Worm (Caenorhabditis elegans): Measurements from ENCODE around the gene nhr-189.
A peak's percentile ranks its signal among the peaks of the same experiment; 100 is the strongest.

The nhr-189 gene

DNA sequence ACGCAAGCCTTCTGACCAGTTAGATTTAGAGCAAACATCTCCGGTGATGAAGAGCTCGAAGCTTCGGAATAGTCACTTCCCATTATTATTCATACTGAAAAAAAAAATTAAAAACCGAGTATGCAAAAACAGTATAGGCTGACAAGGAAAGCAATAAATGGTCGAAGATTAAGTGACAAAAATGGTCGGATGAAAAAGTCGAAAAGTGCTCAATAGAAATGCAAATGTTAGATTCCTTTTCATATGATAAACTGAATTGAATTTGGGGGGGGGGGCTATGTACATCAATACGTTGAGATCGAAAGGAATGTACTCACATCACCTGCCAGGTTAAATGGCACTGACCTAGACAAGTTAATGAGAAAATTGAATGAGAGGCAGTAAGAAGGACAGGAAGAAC is 2.8 kb upstream of the nhr-189 start, which contains the start of gene nhr-187:
Gene nhr-187 (minus strand): TSS at position 101 of the 400 bp plus-strand sequence.
- TF ChIP-seq unc-98 (GFP tag; IDR thresholded peaks at IDR 0.05) = no peak
- TF ChIP-seq fkh-8 (tag; optimal IDR thresholded peaks at IDR 0.05) = no peak
- TF ChIP-seq nhr-19 (GFP tag; conservative IDR thresholded peaks at IDR 0.05) = no peak
- no peak for TF ChIP-seq snu-23 (GFP tag; optimal IDR thresholded peaks at IDR 0.05)
- no peak for TF ChIP-seq unc-62 (GFP tag; optimal IDR thresholded peaks at IDR 0.05)
- no peak for TF ChIP-seq egl-13 (tag; optimal IDR thresholded peaks at IDR 0.05)
- TF ChIP-seq lin-14 (GFP tag; optimal IDR thresholded peaks at IDR 0.05) = no peak
- no peak for TF ChIP-seq unc-130 (tag; optimal IDR thresholded peaks at IDR 0.05)
- TF ChIP-seq nhr-85 (tag) = no peak
- no peak for TF ChIP-seq nhr-90 (tag; optimal IDR thresholded peaks at IDR 0.05; ENCODE audit: poor library complexity)
- no peak for TF ChIP-seq hpl-2 (GFP tag; optimal IDR thresholded peaks at IDR 0.05)
- TF ChIP-seq nhr-47 (tag; optimal IDR thresholded peaks at IDR 0.05) = no peak
- TF ChIP-seq ztf-11 (tag; optimal IDR thresholded peaks at IDR 0.05) = no peak
- no peak for TF ChIP-seq lin-39 (tag; optimal IDR thresholded peaks at IDR 0.05)

DNA sequence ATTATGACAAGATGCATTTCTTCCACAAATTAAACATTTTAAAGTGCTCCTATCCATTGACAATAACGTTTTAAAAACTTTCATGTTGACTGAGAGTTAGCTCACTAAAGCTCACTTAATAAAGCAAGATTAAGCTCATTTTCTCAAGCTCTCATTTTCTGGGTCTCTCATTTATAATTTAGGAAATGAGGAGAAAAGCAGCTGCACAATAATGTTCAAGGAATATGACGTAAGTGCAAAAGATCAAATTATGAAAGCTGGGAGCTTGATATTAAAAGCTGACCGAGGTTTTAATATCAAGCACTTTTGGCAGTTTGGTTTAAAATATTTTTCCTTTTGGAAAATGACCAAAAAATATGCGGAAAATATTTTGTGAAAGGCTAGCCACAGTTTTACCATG is 2.3 kb downstream of the nhr-189 start, which contains the start of gene nhr-188:
Gene nhr-188 (minus strand): TSS at position 84 of the 400 bp plus-strand sequence.
- TF ChIP-seq unc-86 (tag; optimal IDR thresholded peaks at IDR 0.05) = no peak
- TF ChIP-seq skn-1 (tag; optimal IDR thresholded peaks at IDR 0.05) = no peak
- no peak for TF ChIP-seq pqm-1 (tag; optimal IDR thresholded peaks at IDR 0.05)
- no peak for TF ChIP-seq lsy-2 (tag; optimal IDR thresholded peaks at IDR 0.05)
- TF ChIP-seq mab-9 (GFP tag; IDR thresholded peaks at IDR 0.05) = no peak
- no peak for TF ChIP-seq egl-27 (tag; optimal IDR thresholded peaks at IDR 0.05)
- TF ChIP-seq nhr-47 (tag; optimal IDR thresholded peaks at IDR 0.05) = peak; percentile 43
- TF ChIP-seq irx-1 (tag; optimal IDR thresholded peaks at IDR 0.05) = no peak
- TF ChIP-seq nhr-85 (tag) = no peak
- TF ChIP-seq hlh-4 (tag; optimal IDR thresholded peaks at IDR 0.05) = no peak
- no peak for TF ChIP-seq C04F5.9 (tag; optimal IDR thresholded peaks at IDR 0.05)
- no peak for TF ChIP-seq lin-35 (GFP tag; optimal IDR thresholded peaks at IDR 0.05)
- TF ChIP-seq nhr-77 (tag; optimal IDR thresholded peaks at IDR 0.05) = no peak
- peak; percentile 72 for TF ChIP-seq fkh-8 (tag; optimal IDR thresholded peaks at IDR 0.05)
- TF ChIP-seq nhr-90 (tag; optimal IDR thresholded peaks at IDR 0.05; ENCODE audit: poor library complexity) = no peak
- TF ChIP-seq alr-1 (tag; optimal IDR thresholded peaks at IDR 0.05; ENCODE audit: borderline replicate concordance) = no peak
- TF ChIP-seq ceh-63 (GFP tag; optimal IDR thresholded peaks at IDR 0.05) = no peak
- no peak for TF ChIP-seq ama-1 (optimal IDR thresholded peaks at IDR 0.05)
- TF ChIP-seq nhr-237 (tag; optimal IDR thresholded peaks at IDR 0.05) = no peak
- peak; percentile 45 for TF ChIP-seq nhr-71 (tag; optimal IDR thresholded peaks at IDR 0.05)
- TF ChIP-seq nhr-76 (tag; optimal IDR thresholded peaks at IDR 0.05) = no peak
- no peak for TF ChIP-seq mdl-1 (tag; optimal IDR thresholded peaks at IDR 0.05)
- no peak for TF ChIP-seq lin-39 (tag; optimal IDR thresholded peaks at IDR 0.05)
- TF ChIP-seq lin-14 (GFP tag; optimal IDR thresholded peaks at IDR 0.05) = no peak
- TF ChIP-seq fos-1 (tag; optimal IDR thresholded peaks at IDR 0.05) = no peak
- TF ChIP-seq ceh-8 (GFP tag; optimal IDR thresholded peaks at IDR 0.05) = no peak
- TF ChIP-seq zag-1 (tag; optimal IDR thresholded peaks at IDR 0.05) = no peak
- TF ChIP-seq pag-3 (tag; optimal IDR thresholded peaks at IDR 0.05; ENCODE audit: borderline replicate concordance, insufficient read depth) = no peak
- TF ChIP-seq nhr-19 (GFP tag; conservative IDR thresholded peaks at IDR 0.05) = no peak
- peak; percentile 86 for TF ChIP-seq dsc-1 (tag; optimal IDR thresholded peaks at IDR 0.05)
- TF ChIP-seq aly-2 (tag; optimal IDR thresholded peaks at IDR 0.05) = no peak

- TF ChIP-seq nhr-12 (tag; optimal IDR thresholded peaks at IDR 0.05) = no peak
- TF ChIP-seq lsy-2 (tag; optimal IDR thresholded peaks at IDR 0.05) = peak in 1 of 2 experiments; percentile 37
- TF ChIP-seq fkh-8 (tag; optimal IDR thresholded peaks at IDR 0.05) = peak; percentile 97
- TF ChIP-seq elt-3 (tag; optimal IDR thresholded peaks at IDR 0.05) = no peak
- peak; percentile 39 for TF ChIP-seq nhr-11 (tag; optimal IDR thresholded peaks at IDR 0.05)
- peak; percentile 78 for TF ChIP-seq nhr-71 (tag; optimal IDR thresholded peaks at IDR 0.05)
- TF ChIP-seq nhr-76 (tag; optimal IDR thresholded peaks at IDR 0.05) = no peak
- peak; percentile 76 for TF ChIP-seq nhr-47 (tag; optimal IDR thresholded peaks at IDR 0.05)
- TF ChIP-seq lin-14 (GFP tag; optimal IDR thresholded peaks at IDR 0.05) = peak; percentile 31
- peak; percentile 45 for TF ChIP-seq sox-4 (tag; optimal IDR thresholded peaks at IDR 0.05)
- peak; percentile 18; the same call in 1 of the 2 replicates for TF ChIP-seq nhr-19 (GFP tag; conservative IDR thresholded peaks at IDR 0.05)
- peak; percentile 93 for TF ChIP-seq dsc-1 (tag; optimal IDR thresholded peaks at IDR 0.05)
- no peak for TF ChIP-seq egl-27 (tag; optimal IDR thresholded peaks at IDR 0.05)
- peak; percentile 48 for TF ChIP-seq nhr-20 (tag; optimal IDR thresholded peaks at IDR 0.05)
- TF ChIP-seq fos-1 (tag; optimal IDR thresholded peaks at IDR 0.05) = peak; percentile 29
- peak; percentile 21 for TF ChIP-seq swsn-7 (tag; optimal IDR thresholded peaks at IDR 0.05)
- TF ChIP-seq zip-4 (GFP tag; optimal IDR thresholded peaks at IDR 0.05) = no peak
- TF ChIP-seq pax-3 (tag; optimal IDR thresholded peaks at IDR 0.05) = peak; percentile 17
- TF ChIP-seq ceh-8 (GFP tag; optimal IDR thresholded peaks at IDR 0.05) = peak; percentile 51
- TF ChIP-seq egl-13 (tag; optimal IDR thresholded peaks at IDR 0.05) = peak; percentile 41
Observed at ce11 chrV:3855916-3856315, 4.1 kb downstream of the nhr-189 start.
